Worm (Caenorhabditis elegans) whole organism, L4 larva: ENCODE results near the gene Y54G2A.72.
A peak's percentile ranks its signal among the peaks of the same experiment; 100 is the strongest.

Experiments used
- F26F4.8 ChIP-seq: fragments of 200-800 bp; sonication (Bioruptor generic); conservative IDR thresholded peaks from 2 replicates; pipeline ENCODE4 v1.3.6; 2022; ENCODE audit warnings: missing genetic modification characterization, missing compliant biosample characterization
- T26A8.4 ChIP-seq: fragments of 200-800 bp; sonication (Bioruptor generic); IDR thresholded peaks from 2 replicates; pipeline ENCODE4 v1.3.6; 2022; ENCODE audit warnings: missing genetic modification characterization, missing compliant biosample characterization
- Y105C5A.15 ChIP-seq: fragments of 200-800 bp; sonication (Bioruptor generic); IDR thresholded peaks from 2 replicates; pipeline ENCODE4 v1.3.6; 2022; ENCODE audit warnings: missing genetic modification characterization, missing compliant biosample characterization
- Y48G9A.11 ChIP-seq: fragments of 200-800 bp; sonication (Bioruptor generic); IDR thresholded peaks from 2 replicates; pipeline ENCODE4 v1.3.6; 2022; ENCODE audit warnings: missing genetic modification reagents, missing genetic modification characterization, missing compliant biosample characterization
- ama-1 ChIP-seq: fragments of 150-350 bp; optimal IDR thresholded peaks from 2 replicates; lab custom pipeline; 2014; ENCODE audit warnings: inconsistent platforms, mixed read lengths
- attf-4 ChIP-seq: sonication (generic microtip); optimal IDR thresholded peaks from 3 replicates; lab custom pipeline; 2017; ENCODE audit warnings: missing biosample characterization, missing genetic modification characterization
- ceh-28 ChIP-seq: fragments of 150-350 bp; optimal IDR thresholded peaks from 2 replicates; lab custom pipeline; 2014; ENCODE audit warnings: missing biosample characterization, missing genetic modification reagents, missing genetic modification characterization
- ceh-32 ChIP-seq: sonication (generic microtip); optimal IDR thresholded peaks from 2 replicates; lab custom pipeline; 2016; ENCODE audit warnings: mild to moderate bottlenecking, missing genetic modification characterization, missing compliant biosample characterization; ENCODE audit not compliant: poor library complexity
- ceh-44 ChIP-seq: fragments of 200-800 bp; sonication (Bioruptor generic); IDR thresholded peaks from 2 replicates; pipeline ENCODE4 v1.3.6; 2022; ENCODE audit warnings: missing genetic modification reagents, missing genetic modification characterization, missing compliant biosample characterization
- ceh-62 ChIP-seq: sonication (generic microtip); optimal IDR thresholded peaks from 2 replicates; lab custom pipeline; 2017; ENCODE audit warnings: missing biosample characterization, missing genetic modification characterization
- ceh-82 ChIP-seq: sonication (generic microtip); optimal IDR thresholded peaks from 2 replicates; lab custom pipeline; 2017; ENCODE audit warnings: missing biosample characterization, missing genetic modification characterization
- cey-2 ChIP-seq: sonication (generic microtip); optimal IDR thresholded peaks from 3 replicates; lab custom pipeline; 2017; ENCODE audit warnings: missing genetic modification characterization, mild to moderate bottlenecking, missing compliant biosample characterization, antibody characterized with exemption, borderline replicate concordance; ENCODE audit not compliant: insufficient read depth
- ctbp-1 ChIP-seq: fragments of 200-800 bp; sonication (Bioruptor generic); IDR thresholded peaks from 2 replicates; pipeline ENCODE4 v1.3.6; 2022; ENCODE audit warnings: missing genetic modification reagents, missing genetic modification characterization, missing compliant biosample characterization
- daf-12 ChIP-seq: fragments of 150-350 bp; optimal IDR thresholded peaks from 2 replicates; lab custom pipeline; 2014; ENCODE audit warnings: missing biosample characterization, missing genetic modification reagents, missing genetic modification characterization
- daf-8 ChIP-seq: fragments of 200-800 bp; sonication (Bioruptor generic); IDR thresholded peaks from 2 replicates; pipeline ENCODE4 v1.3.6; 2022; ENCODE audit warnings: missing genetic modification characterization, missing compliant biosample characterization
- duxl-1 ChIP-seq: sonication (generic microtip); optimal IDR thresholded peaks from 2 replicates; lab custom pipeline; 2016; ENCODE audit warnings: mild to moderate bottlenecking, missing genetic modification characterization, moderate library complexity, missing compliant biosample characterization; ENCODE audit not compliant: poor library complexity
- egl-27 ChIP-seq: sonication (generic microtip); optimal IDR thresholded peaks from 3 replicates; lab custom pipeline; 2017; ENCODE audit warnings: missing biosample characterization, missing genetic modification reagents, missing genetic modification characterization
- egl-43 ChIP-seq: fragments of 200-800 bp; sonication (Bioruptor generic); IDR thresholded peaks from 2 replicates; pipeline ENCODE4 v1.3.6; 2022; ENCODE audit warnings: missing genetic modification reagents, missing genetic modification characterization, missing compliant biosample characterization
- fkh-10 ChIP-seq: fragments of 150-350 bp; optimal IDR thresholded peaks from 2 replicates; lab custom pipeline; 2014; ENCODE audit warnings: missing biosample characterization, missing genetic modification reagents, missing genetic modification characterization
- hmg-1.1 ChIP-seq: fragments of 200-800 bp; sonication (Bioruptor generic); IDR thresholded peaks from 2 replicates; pipeline ENCODE4 v1.3.6; 2022; ENCODE audit warnings: missing genetic modification reagents, missing genetic modification characterization, missing compliant biosample characterization
- jun-1 ChIP-seq: fragments of 150-350 bp; optimal IDR thresholded peaks from 2 replicates; lab custom pipeline; 2014; ENCODE audit warnings: missing biosample characterization, missing genetic modification reagents, missing genetic modification characterization
- lin-1 ChIP-seq: fragments of 200-800 bp; sonication (Bioruptor generic); IDR thresholded peaks from 2 replicates; pipeline ENCODE4 v1.3.6; 2022; ENCODE audit warnings: missing genetic modification reagents, missing genetic modification characterization, missing compliant biosample characterization
- lin-15B ChIP-seq: fragments of 150-350 bp; sonication (generic microtip); optimal IDR thresholded peaks from 3 replicates; lab custom pipeline; 2014; ENCODE audit warnings: missing biosample characterization, missing genetic modification characterization
- lin-38 ChIP-seq: fragments of 200-800 bp; sonication (Bioruptor generic); IDR thresholded peaks from 2 replicates; pipeline ENCODE4 v1.3.6; 2022; ENCODE audit warnings: missing genetic modification reagents, missing genetic modification characterization, missing compliant biosample characterization
- lin-39 ChIP-seq: fragments of 150-350 bp; optimal IDR thresholded peaks from 2 replicates; lab custom pipeline; 2014; ENCODE audit warnings: missing biosample characterization, missing genetic modification reagents, missing genetic modification characterization
- lir-3 ChIP-seq: sonication (generic microtip); optimal IDR thresholded peaks from 2 replicates; lab custom pipeline; 2016; ENCODE audit warnings: mild to moderate bottlenecking, missing genetic modification characterization, missing compliant biosample characterization
- lsy-2 ChIP-seq, 2 experiments: fragments of 150-350 bp in 1 of 2; sonication (generic microtip) in 1 of 2; optimal IDR thresholded peaks; 2 replicates each; lab custom pipeline; 2014 to 2017; ENCODE audit warnings: missing biosample characterization in 2 of 2, missing genetic modification characterization in 2 of 2
- madf-5 ChIP-seq, 2 experiments: fragments of 200-800 bp; sonication (Bioruptor generic); IDR thresholded peaks; 2 replicates each; pipeline ENCODE4 v1.3.6; 2022; ENCODE audit warnings: missing compliant biosample characterization in 2 of 2, missing genetic modification characterization in 2 of 2
- mdt-29 ChIP-seq: fragments of 200-800 bp; sonication (Bioruptor generic); IDR thresholded peaks from 2 replicates; pipeline ENCODE4 v1.3.6; 2022; ENCODE audit warnings: missing genetic modification reagents, missing genetic modification characterization, missing compliant biosample characterization
- mep-1 ChIP-seq: fragments of 150-350 bp; sonication (generic microtip); optimal IDR thresholded peaks from 3 replicates; lab custom pipeline; 2014; ENCODE audit warnings: missing biosample characterization, missing genetic modification characterization
- mes-2 ChIP-seq: sonication (generic microtip); optimal IDR thresholded peaks from 2 replicates; lab custom pipeline; 2016; ENCODE audit warnings: missing genotype, mild to moderate bottlenecking, missing genetic modification characterization, missing compliant biosample characterization; ENCODE audit not compliant: poor library complexity, severe bottlenecking
- nhr-102 ChIP-seq: sonication (generic microtip); optimal IDR thresholded peaks from 2 replicates; lab custom pipeline; 2016; ENCODE audit warnings: mild to moderate bottlenecking, missing genetic modification characterization, moderate library complexity, missing compliant biosample characterization
- nhr-111 ChIP-seq: fragments of 200-800 bp; sonication (Bioruptor generic); optimal IDR thresholded peaks from 2 replicates; lab custom pipeline; 2018; ENCODE audit warnings: mild to moderate bottlenecking, missing genetic modification characterization, missing compliant biosample characterization
- nhr-25 ChIP-seq: sonication (generic microtip); optimal IDR thresholded peaks from 2 replicates; lab custom pipeline; 2017; ENCODE audit warnings: missing genetic modification characterization, mild to moderate bottlenecking, missing compliant biosample characterization, antibody characterized with exemption, moderate library complexity, borderline replicate concordance; ENCODE audit not compliant: insufficient read depth
- nhr-41 ChIP-seq: fragments of 200-800 bp; sonication (Bioruptor generic); IDR thresholded peaks from 2 replicates; pipeline ENCODE4 v1.3.6; 2022; ENCODE audit warnings: missing genetic modification reagents, missing genetic modification characterization, missing compliant biosample characterization
- nhr-42 ChIP-seq: fragments of 200-800 bp; sonication (Bioruptor generic); IDR thresholded peaks from 2 replicates; pipeline ENCODE4 v1.3.6; 2022; ENCODE audit warnings: missing genetic modification characterization, missing compliant biosample characterization
- nhr-48 ChIP-seq: sonication (generic microtip); optimal IDR thresholded peaks from 2 replicates; lab custom pipeline; 2016; ENCODE audit warnings: mild to moderate bottlenecking, missing genetic modification characterization, missing compliant biosample characterization
- nhr-6 ChIP-seq: fragments of 150-350 bp; optimal IDR thresholded peaks from 2 replicates; lab custom pipeline; 2014; ENCODE audit warnings: missing biosample characterization, missing genetic modification characterization
- nhr-76 ChIP-seq: fragments of 150-350 bp; optimal IDR thresholded peaks from 2 replicates; lab custom pipeline; 2014; ENCODE audit warnings: missing biosample characterization, missing genetic modification characterization
- pha-4 ChIP-seq, 2 experiments: fragments of 150-350 bp in 1 of 2; fragments of 200-800 bp in 1 of 2; sonication (Bioruptor generic) in 1 of 2; IDR thresholded peaks in 1 of 2; optimal IDR thresholded peaks in 1 of 2; 2 replicates each; pipeline versions ENCODE4 v1.3.6 to Lab custom; 2014 to 2022; ENCODE audit warnings: missing genetic modification characterization in 2 of 2, missing genetic modification reagents in 2 of 2, missing biosample characterization in 1 of 2, missing compliant biosample characterization in 1 of 2
- pqm-1 ChIP-seq: sonication (generic microtip); optimal IDR thresholded peaks from 2 replicates; lab custom pipeline; 2017; ENCODE audit warnings: missing biosample characterization, missing genetic modification characterization
- saeg-2 ChIP-seq: fragments of 200-800 bp; sonication (Bioruptor generic); IDR thresholded peaks from 2 replicates; pipeline ENCODE4 v1.3.6; 2022; ENCODE audit warnings: missing genetic modification reagents, missing genetic modification characterization, missing compliant biosample characterization
- sdz-12 ChIP-seq: fragments of 200-800 bp; sonication (Bioruptor generic); optimal IDR thresholded peaks from 2 replicates; lab custom pipeline; 2018; ENCODE audit warnings: mild to moderate bottlenecking, missing genetic modification characterization, missing compliant biosample characterization
- spr-1 ChIP-seq: sonication (generic microtip); optimal IDR thresholded peaks from 2 replicates; lab custom pipeline; 2016; ENCODE audit warnings: mild to moderate bottlenecking, missing genetic modification characterization, missing compliant biosample characterization
- spr-3 ChIP-seq: fragments of 200-800 bp; sonication (Bioruptor generic); optimal IDR thresholded peaks from 2 replicates; lab custom pipeline; 2018; ENCODE audit warnings: mild to moderate bottlenecking, missing genetic modification characterization, missing compliant biosample characterization
- unc-39 ChIP-seq: sonication (generic microtip); optimal IDR thresholded peaks from 2 replicates; lab custom pipeline; 2017; ENCODE audit warnings: missing biosample characterization, missing genetic modification characterization
- vab-7 ChIP-seq: fragments of 200-800 bp; sonication (Bioruptor generic); IDR thresholded peaks from 2 replicates; pipeline ENCODE4 v1.3.6; 2022; ENCODE audit warnings: missing genetic modification reagents, missing genetic modification characterization, missing compliant biosample characterization
- zag-1 ChIP-seq: fragments of 150-350 bp; optimal IDR thresholded peaks from 2 replicates; lab custom pipeline; 2014; ENCODE audit warnings: missing biosample characterization, missing genetic modification characterization
- zfp-2 ChIP-seq: sonication (generic microtip); optimal IDR thresholded peaks from 2 replicates; lab custom pipeline; 2016; ENCODE audit warnings: mild to moderate bottlenecking, missing genetic modification characterization, missing compliant biosample characterization
- zip-11 ChIP-seq: fragments of 200-800 bp; sonication (Bioruptor generic); IDR thresholded peaks from 2 replicates; pipeline ENCODE4 v1.3.6; 2022; ENCODE audit warnings: missing genetic modification characterization, missing compliant biosample characterization
- ztf-11 ChIP-seq: fragments of 150-350 bp; optimal IDR thresholded peaks from 2 replicates; lab custom pipeline; 2014; ENCODE audit warnings: missing biosample characterization, missing genetic modification characterization

The Y54G2A.72 gene

DNA sequence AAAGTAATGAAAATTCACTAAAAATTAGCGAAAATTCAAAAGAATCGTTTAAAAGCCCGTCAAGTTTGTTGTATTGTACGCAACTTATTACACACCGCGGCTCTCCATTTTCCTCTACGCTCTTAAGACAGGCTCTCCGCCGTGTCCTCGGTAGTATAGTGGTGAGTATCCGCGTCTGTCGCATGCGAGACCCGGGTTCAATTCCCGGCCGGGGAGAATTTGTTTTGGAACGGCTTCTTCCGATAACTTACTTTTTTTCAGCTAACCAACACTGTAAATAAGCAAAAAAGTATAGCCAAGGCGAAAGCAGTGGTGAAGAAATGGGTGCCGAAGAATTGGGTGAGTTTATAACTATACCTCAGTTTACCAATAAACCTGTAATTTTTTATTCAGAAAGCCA is 24.3 kb downstream of the Y54G2A.72 start (continued):
- 0 out of 4 replicates have a peak, but pooled peaks of 1 of the 2 experiments have one; percentile 51 for TF ChIP-seq madf-5 (GFP tag; IDR thresholded peaks at IDR 0.05; lab: Robert Waterston, UW)
- peak; percentile 51; the same call in 1 of the 2 replicates for TF ChIP-seq hmg-1.1 (GFP tag; lab: Robert Waterston, UW)
- TF ChIP-seq ceh-82: no peak
- no peak for TF ChIP-seq ceh-62 (tag; lab: Kevin White, UChicago)
- peak; percentile 65; the same call in 1 of the 2 replicates for TF ChIP-seq ceh-44
- no peak for TF ChIP-seq ceh-28 (tag; lab: Kevin White, UChicago)
- no peak for TF ChIP-seq ztf-11 (tag; lab: Kevin White, UChicago)
- no peak for TF ChIP-seq sdz-12
- TF ChIP-seq attf-4 (tag; lab: Kevin White, UChicago): no peak
- no peak for TF ChIP-seq daf-8 (GFP tag; lab: Robert Waterston, UW)
- TF ChIP-seq pha-4 (GFP tag; IDR thresholded peaks at IDR 0.05; lab: Robert Waterston, UW): peak; percentile 74
- no peak for TF ChIP-seq pha-4 (tag; optimal IDR thresholded peaks at IDR 0.05; lab: Kevin White, UChicago)
- no peak for TF ChIP-seq saeg-2 (GFP tag; lab: Robert Waterston, UW)
- peak; percentile 28 for TF ChIP-seq spr-1 (tag; lab: Kevin White, UChicago)
- TF ChIP-seq nhr-102 (tag; lab: Kevin White, UChicago): no peak
- TF ChIP-seq Y105C5A.15 (GFP tag; lab: Robert Waterston, UW): no peak
- TF ChIP-seq lin-15B (tag; lab: Kevin White, UChicago): no peak
- no peak for TF ChIP-seq duxl-1 (tag; lab: Kevin White, UChicago)
- no peak for TF ChIP-seq nhr-25 (tag; lab: Kevin White, UChicago)
- TF ChIP-seq nhr-76 (tag; lab: Kevin White, UChicago): no peak
- no peak for TF ChIP-seq nhr-111 (GFP tag; lab: Kevin White, UChicago)
- no peak for TF ChIP-seq mdt-29 (GFP tag; lab: Robert Waterston, UW)
- TF ChIP-seq nhr-48: no peak
- no peak for TF ChIP-seq egl-27
- no peak for TF ChIP-seq ceh-32 (tag; lab: Kevin White, UChicago)
- TF ChIP-seq spr-3 (GFP tag; lab: Kevin White, UChicago): no peak
- TF ChIP-seq lin-39 (tag; lab: Kevin White, UChicago): no peak
- no peak for TF ChIP-seq zip-11 (GFP tag; lab: Robert Waterston, UW)
- TF ChIP-seq jun-1: no peak
- no peak for TF ChIP-seq nhr-41 (GFP tag; lab: Robert Waterston, UW)
- no peak for TF ChIP-seq nhr-6 (tag; lab: Kevin White, UChicago)
- TF ChIP-seq F26F4.8 (GFP tag; lab: Robert Waterston, UW): no peak; the same call in 1 of the 2 replicates
- peak; percentile 54 for TF ChIP-seq mes-2
- TF ChIP-seq nhr-42 (GFP tag; lab: Robert Waterston, UW): no peak
- TF ChIP-seq zfp-2 (tag; lab: Kevin White, UChicago): no peak
- no peak for TF ChIP-seq daf-12 (tag; lab: Kevin White, UChicago)
- TF ChIP-seq lin-1 (GFP tag; lab: Robert Waterston, UW): no peak
- TF ChIP-seq lir-3 (tag; lab: Kevin White, UChicago): no peak
- TF ChIP-seq pqm-1 (tag; lab: Kevin White, UChicago): no peak
- TF ChIP-seq egl-43: peak; percentile 91
- TF ChIP-seq zag-1: no peak
- TF ChIP-seq T26A8.4 (GFP tag; lab: Robert Waterston, UW): peak; percentile 41
- TF ChIP-seq ama-1 (lab: Kevin White, UChicago): no peak
- TF ChIP-seq lin-38 (GFP tag; lab: Robert Waterston, UW): peak; percentile 65
- TF ChIP-seq vab-7 (GFP tag; lab: Robert Waterston, UW): peak; percentile 86
- no peak for TF ChIP-seq fkh-10 (GFP tag; lab: Kevin White, UChicago)
- no peak for TF ChIP-seq cey-2 (tag; lab: Kevin White, UChicago)
- TF ChIP-seq Y48G9A.11 (GFP tag; lab: Robert Waterston, UW): peak; percentile 75
- TF ChIP-seq unc-39 (tag; lab: Kevin White, UChicago): no peak
- peak; percentile 4 for TF ChIP-seq mep-1 (tag; lab: Kevin White, UChicago)
- peak in 1 of 2 experiments; percentile 2 for TF ChIP-seq lsy-2 (tag; optimal IDR thresholded peaks at IDR 0.05; lab: Kevin White, UChicago)
- peak; percentile 52; the same call in 1 of the 2 replicates for TF ChIP-seq ctbp-1
